Fruit fly (Drosophila melanogaster): ENCODE measurements around the gene CG17271.

CG17271 gene

DNA sequence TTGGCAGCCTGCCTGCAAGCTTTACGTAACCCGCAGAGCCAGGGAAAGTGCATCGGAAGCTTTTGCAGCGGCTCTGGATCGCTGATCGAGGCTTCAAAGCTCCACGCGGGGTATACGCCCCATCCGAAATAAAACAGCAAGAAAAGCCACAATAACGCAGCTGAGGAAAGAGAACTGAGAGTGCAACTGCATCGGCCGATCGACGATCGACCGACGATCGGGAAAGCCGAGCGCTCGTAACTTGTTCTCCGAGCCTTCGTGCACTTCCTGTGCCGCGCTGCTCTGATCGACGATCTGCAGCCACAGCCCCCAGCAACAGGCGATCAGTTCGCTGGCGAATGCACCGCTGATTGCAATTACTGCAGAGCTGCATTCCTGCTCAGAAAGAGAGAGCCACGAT, 41.7 kb downstream of the CG17271 start:
- TF ChIP-seq ttk (optimal IDR thresholded peaks at IDR 0.05) (no peak), Myc (optimal IDR thresholded peaks at IDR 0.05) (no peak), insv (optimal IDR thresholded peaks at IDR 0.05) (no peak), psq (optimal IDR thresholded peaks at IDR 0.05) (no peak), Sin3A (optimal IDR thresholded peaks at IDR 0.05) (no peak), h (optimal IDR thresholded peaks at IDR 0.05) (no peak)

DNA sequence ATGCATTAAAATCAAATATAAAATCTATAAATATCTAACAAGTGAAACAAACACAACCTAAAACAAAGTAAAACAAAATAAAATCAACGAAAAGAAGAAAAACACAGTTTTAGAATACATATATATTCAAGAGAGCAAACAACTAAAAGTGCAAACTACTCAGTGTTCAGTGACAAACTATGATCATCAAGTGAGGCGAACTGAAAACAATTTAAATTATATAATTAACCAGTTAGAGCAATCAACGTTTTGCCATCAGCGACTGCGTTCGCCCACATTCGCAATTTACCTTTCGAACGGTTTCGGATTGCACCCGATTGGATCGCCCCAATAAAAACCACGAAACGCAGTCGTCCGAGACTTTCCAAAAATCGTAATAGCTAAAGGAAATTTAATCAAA, 42.1 kb downstream of the CG17271 start:
- TF ChIP-seq ttk (optimal IDR thresholded peaks at IDR 0.05) (no peak), psq (optimal IDR thresholded peaks at IDR 0.05) (no peak), h (optimal IDR thresholded peaks at IDR 0.05) (no peak), insv (optimal IDR thresholded peaks at IDR 0.05) (no peak), Myc (optimal IDR thresholded peaks at IDR 0.05) (no peak), Sin3A (optimal IDR thresholded peaks at IDR 0.05) (no peak)

DNA sequence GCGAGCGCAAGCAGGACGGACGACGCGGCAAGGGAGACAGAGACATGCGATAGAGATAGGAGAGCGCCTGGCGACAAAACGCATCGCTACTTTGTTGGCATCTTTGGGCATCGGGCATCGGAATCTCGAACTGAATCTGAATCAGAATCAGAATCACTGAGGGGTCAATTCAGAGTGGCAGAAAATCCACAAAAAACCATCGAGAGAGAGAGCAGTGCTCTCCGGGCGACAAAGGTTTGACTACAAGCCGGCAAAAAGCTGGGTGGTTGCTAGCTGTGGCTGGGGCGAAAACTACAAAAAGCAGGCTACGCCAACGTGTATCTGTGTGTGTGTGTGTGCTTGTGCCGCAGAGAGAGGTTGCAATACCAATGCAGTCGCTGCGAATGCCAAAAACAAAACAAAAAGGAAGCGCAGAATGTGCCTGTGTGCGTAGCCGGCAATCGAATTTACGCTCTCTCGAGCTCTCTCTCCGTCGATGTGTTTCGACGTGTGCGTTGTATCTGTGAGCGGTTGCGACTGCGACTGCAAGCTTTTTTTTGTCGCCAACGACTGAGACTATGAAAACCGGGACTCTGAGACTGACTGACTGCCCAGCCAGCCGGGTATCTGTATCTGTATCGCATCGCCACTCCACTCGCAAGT, 43.2 kb downstream of the CG17271 start:
- TF ChIP-seq Myc (optimal IDR thresholded peaks at IDR 0.05): no peak
- TF ChIP-seq ttk (optimal IDR thresholded peaks at IDR 0.05): no peak
- no peak for TF ChIP-seq Sin3A (optimal IDR thresholded peaks at IDR 0.05)
- TF ChIP-seq insv (optimal IDR thresholded peaks at IDR 0.05): no peak
- no peak for TF ChIP-seq psq (optimal IDR thresholded peaks at IDR 0.05)
- TF ChIP-seq h (optimal IDR thresholded peaks at IDR 0.05): no peak

DNA sequence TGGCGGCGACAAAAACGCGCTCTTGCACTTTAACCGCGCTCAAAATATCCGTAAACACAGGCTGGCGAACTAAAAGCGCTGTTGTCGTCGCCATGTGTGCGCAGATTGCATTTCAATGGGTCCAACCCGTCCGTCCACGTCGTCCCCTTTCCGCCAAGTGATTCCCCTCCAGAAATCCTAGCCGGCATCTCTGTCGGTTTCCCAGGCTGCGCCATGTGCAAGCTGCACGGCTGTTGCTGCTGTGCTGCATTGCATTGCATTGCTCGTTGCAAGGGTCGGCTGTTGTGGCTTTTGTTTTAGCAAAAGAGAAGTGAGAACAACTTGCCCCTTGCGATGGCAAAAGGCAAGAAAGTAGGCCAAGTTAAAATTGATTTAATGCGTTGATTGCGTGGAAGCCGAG, 47.5 kb downstream of the CG17271 start:
- TF ChIP-seq Myc (optimal IDR thresholded peaks at IDR 0.05): no peak
- TF ChIP-seq psq (optimal IDR thresholded peaks at IDR 0.05): no peak
- no peak for TF ChIP-seq ttk (optimal IDR thresholded peaks at IDR 0.05)
- no peak for TF ChIP-seq Sin3A (optimal IDR thresholded peaks at IDR 0.05)
- TF ChIP-seq insv (optimal IDR thresholded peaks at IDR 0.05): no peak
- TF ChIP-seq h (optimal IDR thresholded peaks at IDR 0.05): no peak

DNA sequence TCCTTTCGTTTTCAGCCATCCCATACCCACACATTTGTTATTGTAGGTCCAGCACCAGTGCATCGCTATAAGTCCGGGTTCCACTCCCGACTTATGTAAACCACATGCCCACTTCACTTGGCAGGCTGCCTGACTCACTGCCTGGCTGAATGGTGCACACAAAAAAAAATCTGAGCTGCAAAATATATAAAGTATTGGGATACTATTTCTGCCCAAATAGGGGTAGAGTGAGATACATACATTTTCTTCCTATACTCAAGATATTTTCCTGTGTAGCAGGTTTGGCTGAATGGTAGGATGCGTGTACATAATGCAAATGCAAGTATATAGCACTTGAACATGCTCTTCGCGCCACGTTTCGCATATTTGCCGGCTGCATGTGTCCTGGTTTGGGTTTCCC, 48.5 kb downstream of the CG17271 start:
- no peak for TF ChIP-seq psq (optimal IDR thresholded peaks at IDR 0.05)
- no peak for TF ChIP-seq ttk (optimal IDR thresholded peaks at IDR 0.05)
- TF ChIP-seq Sin3A (optimal IDR thresholded peaks at IDR 0.05): no peak
- no peak for TF ChIP-seq Myc (optimal IDR thresholded peaks at IDR 0.05)
- no peak for TF ChIP-seq insv (optimal IDR thresholded peaks at IDR 0.05)
- no peak for TF ChIP-seq h (optimal IDR thresholded peaks at IDR 0.05)

DNA sequence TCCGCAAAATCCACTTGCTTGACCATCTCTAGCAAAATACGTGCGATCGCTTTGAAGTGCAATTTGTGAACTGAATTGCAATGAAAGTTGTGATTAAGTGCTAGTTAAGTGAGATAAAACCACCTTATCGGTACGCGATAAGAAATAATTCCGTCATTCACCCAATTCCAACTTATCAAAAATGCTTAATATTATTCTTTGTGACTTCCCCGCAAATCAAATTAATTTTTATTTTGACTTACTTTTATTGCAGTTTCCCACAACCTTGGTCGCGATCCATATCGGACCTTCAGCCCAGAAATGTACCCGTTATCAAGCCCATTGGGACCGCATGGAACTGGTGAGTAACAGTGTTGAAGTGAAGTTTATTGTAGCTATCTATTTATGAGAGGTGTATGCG, 49.1 kb downstream of the CG17271 start, which contains the start of gene Takl1:
Gene Takl1 (minus strand): TSS at position 59 of the 400 bp plus-strand sequence.
- TF ChIP-seq Myc (optimal IDR thresholded peaks at IDR 0.05) (no peak), Sin3A (optimal IDR thresholded peaks at IDR 0.05) (no peak), psq (optimal IDR thresholded peaks at IDR 0.05) (no peak), h (optimal IDR thresholded peaks at IDR 0.05) (no peak), ttk (optimal IDR thresholded peaks at IDR 0.05) (no peak), insv (optimal IDR thresholded peaks at IDR 0.05) (no peak)
